Fruit fly (Drosophila melanogaster): ENCODE measurements around the gene Sfp87B.

The Sfp87B gene

DNA sequence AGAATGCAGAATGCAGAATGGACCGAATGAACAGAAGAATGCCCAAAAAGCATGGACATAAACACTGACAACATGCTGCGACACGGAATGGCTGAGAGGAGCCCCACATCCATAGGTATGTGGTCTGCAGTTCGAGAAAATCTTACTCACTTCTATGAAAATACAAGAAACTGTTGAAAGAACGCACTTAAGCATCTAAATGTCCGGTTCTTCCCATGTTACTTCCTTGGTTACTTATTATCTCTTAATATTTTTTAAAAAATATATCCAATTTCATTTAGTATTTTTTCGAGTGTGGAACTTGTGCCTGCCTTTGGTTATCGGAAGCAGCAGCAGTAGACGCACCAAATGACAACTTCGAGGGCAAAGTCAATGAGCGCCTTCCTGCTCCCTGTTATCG lies 41.3 kb downstream of the Sfp87B start (continued):
- TF ChIP-seq CG10669 (GFP tag; optimal IDR thresholded peaks at IDR 0.05) (peak; percentile 83), CG6163 (GFP tag; IDR thresholded peaks at IDR 0.05) (peak; percentile 82), acj6 (GFP tag; optimal IDR thresholded peaks at IDR 0.05) (peak; percentile 79), dac (GFP tag; optimal IDR thresholded peaks at IDR 0.05) (no peak), eg (GFP tag; IDR thresholded peaks at IDR 0.05) (0 out of 3 replicates have a peak, but pooled peaks have one; percentile 23), CG8319 (GFP tag; optimal IDR thresholded peaks at IDR 0.05) (peak; percentile 57), ss (GFP tag; optimal IDR thresholded peaks at IDR 0.05) (peak; percentile 69 to 73), Sox14 (GFP tag; optimal IDR thresholded peaks at IDR 0.05) (peak; percentile 69), dsx (GFP tag; optimal IDR thresholded peaks at IDR 0.05; ENCODE audit: poor library complexity, severe bottlenecking) (peak; percentile 77), CG15336 (GFP tag; IDR thresholded peaks at IDR 0.05) (0 out of 2 replicates have a peak, but pooled peaks have one; percentile 28), Hr39 (GFP tag; optimal IDR thresholded peaks at IDR 0.05) (peak; percentile 80), CG11294 (GFP tag; IDR thresholded peaks at IDR 0.05) (no peak), fkh (GFP tag; optimal IDR thresholded peaks at IDR 0.05) (no peak), CG3032 (tag; optimal IDR thresholded peaks at IDR 0.05) (peak; percentile 86), topi (GFP tag; optimal IDR thresholded peaks at IDR 0.05) (peak; percentile 81), achi (GFP tag; optimal IDR thresholded peaks at IDR 0.05) (peak; percentile 79), salr (GFP tag; optimal IDR thresholded peaks at IDR 0.05) (peak; percentile 48 to 63), CG8119 (GFP tag; IDR thresholded peaks at IDR 0.05) (peak; percentile 47), Gug (GFP tag; IDR thresholded peaks at IDR 0.05) (peak; percentile 13; the same call in 1 of the 2 replicates), fd59A (GFP tag; optimal IDR thresholded peaks at IDR 0.05) (peak; percentile 57), Lpt (GFP tag; optimal IDR thresholded peaks at IDR 0.05) (peak; percentile 38), Eip75B (GFP tag; optimal IDR thresholded peaks at IDR 0.05) (peak; percentile 68), CG7368 (GFP tag; optimal IDR thresholded peaks at IDR 0.05) (peak; percentile 8), svp (GFP tag) (peak; percentile 99), CG8632 (GFP tag; optimal IDR thresholded peaks at IDR 0.05) (peak; percentile 66), spab (GFP tag; optimal IDR thresholded peaks at IDR 0.05) (peak; percentile 86), CG11902 (GFP tag; optimal IDR thresholded peaks at IDR 0.05) (peak; percentile 53), Ets96B (tag; optimal IDR thresholded peaks at IDR 0.05) (peak; percentile 90), CG32006 (GFP tag; optimal IDR thresholded peaks at IDR 0.05) (peak; percentile 47), Met (GFP tag; optimal IDR thresholded peaks at IDR 0.05) (peak; percentile 89), CG6276 (GFP tag; optimal IDR thresholded peaks at IDR 0.05) (no peak), vri (GFP tag; optimal IDR thresholded peaks at IDR 0.05) (peak; percentile 83)

DNA sequence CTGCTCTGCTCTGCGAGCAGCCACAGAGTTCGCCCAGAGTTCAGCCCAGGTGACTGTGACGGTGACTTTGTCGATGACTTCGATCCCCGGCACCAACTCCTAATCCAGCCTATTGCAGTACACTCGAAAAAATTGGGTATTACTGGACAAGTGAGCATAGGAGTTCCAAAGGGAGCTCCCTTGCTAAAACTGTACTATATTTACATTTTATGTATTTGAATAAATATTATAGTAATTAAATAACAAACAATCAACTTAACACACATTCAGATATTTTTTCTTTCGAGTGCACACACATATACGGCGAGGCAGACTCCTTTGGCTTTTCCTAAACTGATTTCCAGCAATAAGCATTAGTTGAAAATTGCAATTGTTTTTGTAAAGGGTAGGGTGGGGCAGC lies 42.5 kb downstream of the Sfp87B start:
- TF ChIP-seq Sox14 (GFP tag; optimal IDR thresholded peaks at IDR 0.05) (no peak), fd59A (GFP tag; optimal IDR thresholded peaks at IDR 0.05) (no peak), CG4318 (GFP tag; optimal IDR thresholded peaks at IDR 0.05) (peak; percentile 29), acj6 (GFP tag; optimal IDR thresholded peaks at IDR 0.05) (no peak), esn (GFP tag; optimal IDR thresholded peaks at IDR 0.05) (no peak), pdm3 (GFP tag; optimal IDR thresholded peaks at IDR 0.05) (no peak), Met (GFP tag; optimal IDR thresholded peaks at IDR 0.05) (no peak), lz (GFP tag; optimal IDR thresholded peaks at IDR 0.05) (no peak), CG3032 (tag; optimal IDR thresholded peaks at IDR 0.05) (no peak), CG6854 (GFP tag; optimal IDR thresholded peaks at IDR 0.05) (no peak), spab (GFP tag; optimal IDR thresholded peaks at IDR 0.05) (no peak), Sox15 (GFP tag; optimal IDR thresholded peaks at IDR 0.05) (no peak), net (GFP tag; optimal IDR thresholded peaks at IDR 0.05) (no peak), dac (GFP tag; optimal IDR thresholded peaks at IDR 0.05) (peak; percentile 9), CG34406 (GFP tag; optimal IDR thresholded peaks at IDR 0.05) (no peak), Lpt (GFP tag; optimal IDR thresholded peaks at IDR 0.05) (peak; percentile 31), Hr4 (GFP tag; optimal IDR thresholded peaks at IDR 0.05) (peak; percentile 26), Eip75B (GFP tag; optimal IDR thresholded peaks at IDR 0.05) (no peak), Sox102F (GFP tag; optimal IDR thresholded peaks at IDR 0.05) (no peak), CG11902 (GFP tag; optimal IDR thresholded peaks at IDR 0.05) (no peak), CG6792 (GFP tag; optimal IDR thresholded peaks at IDR 0.05) (no peak), achi (GFP tag; optimal IDR thresholded peaks at IDR 0.05) (peak; percentile 35), Smox (GFP tag; optimal IDR thresholded peaks at IDR 0.05) (no peak), CG32006 (GFP tag; optimal IDR thresholded peaks at IDR 0.05) (peak; percentile 63), CG31627 (GFP tag; optimal IDR thresholded peaks at IDR 0.05) (no peak), CG6276 (GFP tag; optimal IDR thresholded peaks at IDR 0.05) (peak; percentile 55), Eip93F (GFP tag; optimal IDR thresholded peaks at IDR 0.05) (no peak), CG10631 (GFP tag; optimal IDR thresholded peaks at IDR 0.05) (peak; percentile 51), CG6808 (GFP tag; optimal IDR thresholded peaks at IDR 0.05) (no peak), vri (GFP tag; optimal IDR thresholded peaks at IDR 0.05) (no peak), fd85E (GFP tag; optimal IDR thresholded peaks at IDR 0.05) (no peak), Eip78C (GFP tag) (peak; percentile 54)
